Worm (Caenorhabditis elegans) whole organism, young adult: Measurements from ENCODE around the gene tbx-8.

Experiments used
- C17E4.6 ChIP-seq: fragments of 200-800 bp; sonication (Bioruptor generic); IDR thresholded peaks from 2 replicates; pipeline ENCODE4 v1.3.6; 2022; ENCODE audit warnings: missing genetic modification reagents, missing genetic modification characterization, missing compliant biosample characterization
- F49E8.2 ChIP-seq: sonication (generic microtip); optimal IDR thresholded peaks from 3 replicates; lab custom pipeline; 2017; ENCODE audit warnings: missing genetic modification characterization, mild to moderate bottlenecking, missing compliant biosample characterization, antibody characterized with exemption, moderate library complexity; ENCODE audit not compliant: insufficient read depth
- T26A5.8 ChIP-seq: sonication (generic microtip); optimal IDR thresholded peaks from 2 replicates; lab custom pipeline; 2016; ENCODE audit warnings: missing genetic modification characterization, missing compliant biosample characterization
- Y95B8A.8 ChIP-seq: fragments of 200-800 bp; sonication (Bioruptor generic); IDR thresholded peaks from 2 replicates; pipeline ENCODE4 v1.3.6; 2022; ENCODE audit warnings: missing genetic modification reagents, missing genetic modification characterization, missing compliant biosample characterization
- atf-7 ChIP-seq: sonication (generic microtip); optimal IDR thresholded peaks from 2 replicates; lab custom pipeline; 2017; ENCODE audit warnings: mild to moderate bottlenecking, missing genetic modification characterization, missing compliant biosample characterization
- attf-5 ChIP-seq: fragments of 200-800 bp; sonication (Bioruptor generic); optimal IDR thresholded peaks from 2 replicates; lab custom pipeline; 2018; ENCODE audit warnings: mild to moderate bottlenecking, missing genetic modification characterization, missing compliant biosample characterization
- attf-6 ChIP-seq: fragments of 200-800 bp; sonication (Bioruptor generic); IDR thresholded peaks from 2 replicates; pipeline ENCODE4 v1.3.6; 2022; ENCODE audit warnings: missing genetic modification reagents, missing genetic modification characterization, missing compliant biosample characterization
- ccch-3 ChIP-seq: fragments of 200-800 bp; sonication (Bioruptor generic); optimal IDR thresholded peaks from 2 replicates; lab custom pipeline; 2018; ENCODE audit warnings: mild to moderate bottlenecking, missing genetic modification characterization, missing compliant biosample characterization
- ceh-40 ChIP-seq: fragments of 200-800 bp; sonication (Bioruptor generic); IDR thresholded peaks from 2 replicates; pipeline ENCODE4 v1.3.6; 2022; ENCODE audit warnings: missing genetic modification characterization, missing compliant biosample characterization
- ceh-79 ChIP-seq: sonication (generic microtip); optimal IDR thresholded peaks from 2 replicates; lab custom pipeline; 2017; ENCODE audit warnings: mild to moderate bottlenecking, missing genetic modification characterization, missing compliant biosample characterization
- ceh-91 ChIP-seq: fragments of 200-800 bp; sonication (Bioruptor generic); IDR thresholded peaks from 2 replicates; pipeline ENCODE4 v1.3.6; 2022; ENCODE audit warnings: missing genetic modification reagents, missing genetic modification characterization, missing compliant biosample characterization
- die-1 ChIP-seq: sonication (generic microtip); optimal IDR thresholded peaks from 2 replicates; lab custom pipeline; 2016; ENCODE audit warnings: missing genotype, mild to moderate bottlenecking, missing genetic modification characterization, missing compliant biosample characterization
- dpl-1 ChIP-seq: fragments of 150-350 bp; optimal IDR thresholded peaks from 2 replicates; lab custom pipeline; 2014; ENCODE audit warnings: missing biosample characterization, missing genetic modification reagents, missing genetic modification characterization
- efl-1 ChIP-seq: fragments of 150-350 bp; optimal IDR thresholded peaks from 2 replicates; lab custom pipeline; 2014; ENCODE audit warnings: missing biosample characterization, missing genetic modification reagents, missing genetic modification characterization
- egl-44 ChIP-seq: fragments of 200-800 bp; sonication (Bioruptor generic); IDR thresholded peaks from 2 replicates; pipeline ENCODE4 v1.3.6; 2022; ENCODE audit warnings: missing genetic modification reagents, missing genetic modification characterization, missing compliant biosample characterization
- egrh-3 ChIP-seq: fragments of 200-800 bp; sonication (Bioruptor generic); IDR thresholded peaks from 2 replicates; pipeline ENCODE4 v1.3.6; 2022; ENCODE audit warnings: missing genetic modification reagents, missing genetic modification characterization, missing compliant biosample characterization
- fkh-3 ChIP-seq: sonication (generic microtip); optimal IDR thresholded peaks from 2 replicates; lab custom pipeline; 2016; ENCODE audit warnings: mild to moderate bottlenecking, missing genetic modification characterization, missing compliant biosample characterization
- gei-17 ChIP-seq: fragments of 200-800 bp; sonication (Bioruptor generic); optimal IDR thresholded peaks from 2 replicates; lab custom pipeline; 2018; ENCODE audit warnings: mild to moderate bottlenecking, missing genetic modification characterization, missing compliant biosample characterization
- him-1 ChIP-seq: sonication (generic microtip); optimal IDR thresholded peaks from 2 replicates; lab custom pipeline; 2016; ENCODE audit warnings: missing genotype, missing genetic modification reagents, missing genetic modification characterization, missing compliant biosample characterization
- hmg-1.2 ChIP-seq: fragments of 200-800 bp; sonication (Bioruptor generic); IDR thresholded peaks from 2 replicates; pipeline ENCODE4 v1.3.6; 2022; ENCODE audit warnings: missing genetic modification reagents, missing genetic modification characterization, missing compliant biosample characterization
- lag-1 ChIP-seq: fragments of 200-800 bp; sonication (Bioruptor generic); IDR thresholded peaks from 2 replicates; pipeline ENCODE4 v1.3.6; 2022; ENCODE audit warnings: missing genetic modification reagents, missing genetic modification characterization, missing compliant biosample characterization
- let-607 ChIP-seq, 2 experiments: fragments of 200-800 bp in 1 of 2; sonication (Bioruptor generic) in 1 of 2; sonication (generic microtip) in 1 of 2; optimal IDR thresholded peaks; 2 replicates each; lab custom pipeline; 2016 to 2018; ENCODE audit warnings: mild to moderate bottlenecking in 2 of 2, missing compliant biosample characterization in 2 of 2, missing genetic modification characterization in 2 of 2, moderate library complexity in 2 of 2, missing genotype in 1 of 2
- lin-26 ChIP-seq: fragments of 200-800 bp; sonication (Bioruptor generic); IDR thresholded peaks from 2 replicates; pipeline ENCODE4 v1.3.6; 2022; ENCODE audit warnings: missing genetic modification reagents, missing genetic modification characterization, missing compliant biosample characterization
- lin-35 ChIP-seq, 3 experiments: fragments of 150-350 bp in 2 of 3; sonication (generic microtip) in 1 of 3; optimal IDR thresholded peaks; 2 replicates each; lab custom pipeline; 2014 to 2018; ENCODE audit warnings: missing biosample characterization in 3 of 3, missing genetic modification characterization in 3 of 3, missing genetic modification reagents in 3 of 3
- lin-40 ChIP-seq: sonication (generic microtip); optimal IDR thresholded peaks from 2 replicates; lab custom pipeline; 2016; ENCODE audit warnings: missing genetic modification characterization, mild to moderate bottlenecking, missing compliant biosample characterization, missing genotype, missing genetic modification reagents
- lin-54 ChIP-seq: fragments of 200-800 bp; sonication (Bioruptor generic); optimal IDR thresholded peaks from 2 replicates; lab custom pipeline; 2018; ENCODE audit warnings: mild to moderate bottlenecking, missing genetic modification characterization, missing compliant biosample characterization
- lir-1 ChIP-seq: fragments of 200-800 bp; sonication (Bioruptor generic); conservative IDR thresholded peaks from 2 replicates; pipeline ENCODE4 v1.3.6; 2022; ENCODE audit warnings: missing genetic modification reagents, missing genetic modification characterization, missing compliant biosample characterization
- madf-10 ChIP-seq: sonication (generic microtip); optimal IDR thresholded peaks from 2 replicates; lab custom pipeline; 2016; ENCODE audit warnings: mild to moderate bottlenecking, missing genetic modification characterization, missing compliant biosample characterization
- madf-6 ChIP-seq: fragments of 200-800 bp; sonication (Bioruptor generic); IDR thresholded peaks from 2 replicates; pipeline ENCODE4 v1.3.6; 2022; ENCODE audit warnings: missing genetic modification reagents, missing genetic modification characterization, missing compliant biosample characterization
- mes-4 ChIP-seq: sonication (generic microtip); optimal IDR thresholded peaks from 2 replicates; lab custom pipeline; 2016; ENCODE audit warnings: missing genotype, missing genetic modification characterization, missing compliant biosample characterization
- nfyb-1 ChIP-seq: fragments of 200-800 bp; sonication (Bioruptor generic); IDR thresholded peaks from 2 replicates; pipeline ENCODE4 v1.3.6; 2022; ENCODE audit warnings: missing genetic modification reagents, missing genetic modification characterization, missing compliant biosample characterization
- rcor-1 ChIP-seq: fragments of 200-800 bp; sonication (Bioruptor generic); IDR thresholded peaks from 2 replicates; pipeline ENCODE4 v1.3.6; 2022; ENCODE audit warnings: missing genetic modification reagents, missing genetic modification characterization, missing compliant biosample characterization
- sdz-38 ChIP-seq: sonication (generic microtip); optimal IDR thresholded peaks from 2 replicates; lab custom pipeline; 2016; ENCODE audit warnings: missing genotype, missing genetic modification characterization, missing compliant biosample characterization
- sea-2 ChIP-seq: fragments of 200-800 bp; sonication (Bioruptor generic); IDR thresholded peaks from 2 replicates; pipeline ENCODE4 v1.3.6; 2022; ENCODE audit warnings: missing genetic modification characterization, missing compliant biosample characterization
- snpc-1.3 ChIP-seq: sonication (generic microtip); optimal IDR thresholded peaks from 2 replicates; lab custom pipeline; 2017; ENCODE audit warnings: missing genetic modification characterization, mild to moderate bottlenecking, missing compliant biosample characterization, antibody characterized with exemption, moderate library complexity, missing genotype, missing genetic modification reagents; ENCODE audit not compliant: insufficient read depth
- snpc-3.4 ChIP-seq: sonication (generic microtip); optimal IDR thresholded peaks from 2 replicates; lab custom pipeline; 2017; ENCODE audit warnings: missing genetic modification characterization, mild to moderate bottlenecking, missing compliant biosample characterization, antibody characterized with exemption, moderate library complexity, missing genotype, missing genetic modification reagents
- snpc-4 ChIP-seq, 5 experiments: fragments of 150-350 bp in 1 of 5; sonication (generic microtip) in 4 of 5; optimal IDR thresholded peaks; 2 replicates each; lab custom pipeline; 2014 to 2018; ENCODE audit warnings: missing genetic modification characterization in 5 of 5, missing biosample characterization in 3 of 5, antibody characterized with exemption in 2 of 5, mild to moderate bottlenecking in 2 of 5, missing compliant biosample characterization in 2 of 5, missing genotype in 2 of 5, moderate library complexity in 2 of 5, missing genetic modification reagents in 1 of 5
- tbx-9 ChIP-seq: sonication (generic microtip); optimal IDR thresholded peaks from 2 replicates; lab custom pipeline; 2016; ENCODE audit warnings: borderline replicate concordance, missing genetic modification characterization, inconsistent platforms, missing compliant biosample characterization
- tlf-1 ChIP-seq: fragments of 200-800 bp; sonication (Bioruptor generic); optimal IDR thresholded peaks from 2 replicates; lab custom pipeline; 2018; ENCODE audit warnings: mild to moderate bottlenecking, missing genetic modification characterization, missing compliant biosample characterization
- ztf-28 ChIP-seq: fragments of 200-800 bp; sonication (Bioruptor generic); IDR thresholded peaks from 2 replicates; pipeline ENCODE4 v1.3.6; 2022; ENCODE audit warnings: missing genetic modification reagents, missing genetic modification characterization, missing compliant biosample characterization
- ztf-3 ChIP-seq: fragments of 200-800 bp; sonication (Bioruptor generic); optimal IDR thresholded peaks from 2 replicates; lab custom pipeline; 2018; ENCODE audit warnings: mild to moderate bottlenecking, missing genetic modification characterization, missing compliant biosample characterization
- ztf-6 ChIP-seq: fragments of 200-800 bp; sonication (Bioruptor generic); IDR thresholded peaks from 2 replicates; pipeline ENCODE4 v1.3.6; 2022; ENCODE audit warnings: missing genetic modification reagents, missing genetic modification characterization, missing compliant biosample characterization

Gene tbx-8

ce11 chrIII:10357598-10358186 lies 10.5 kb downstream of the tbx-8 start, which contains the start of gene umps-1 (continued):
- TF ChIP-seq lin-54 (GFP tag; lab: Kevin White, UChicago) = peak; percentile 95
- no peak for TF ChIP-seq atf-7 (tag; lab: Kevin White, UChicago)
- no peak for TF ChIP-seq die-1 (tag; lab: Kevin White, UChicago)
- no peak for TF ChIP-seq lir-1 (GFP tag; lab: Robert Waterston, UW)
- peak; percentile 38 for TF ChIP-seq lin-40 (tag; lab: Kevin White, UChicago)
- TF ChIP-seq egrh-3 (GFP tag; lab: Robert Waterston, UW) = no peak
- no peak for TF ChIP-seq C17E4.6
- no peak for TF ChIP-seq snpc-4 (GFP tag; optimal IDR thresholded peaks at IDR 0.05; lab: Kevin White, UChicago)
- peak in 1 of 4 experiments; percentile 28 for TF ChIP-seq snpc-4 (tag; optimal IDR thresholded peaks at IDR 0.05; lab: Kevin White, UChicago)
- peak; percentile 24 for TF ChIP-seq attf-5 (GFP tag; lab: Kevin White, UChicago)
- peak in 2 of 3 experiments; percentile 10 to 93 for TF ChIP-seq lin-35 (GFP tag; optimal IDR thresholded peaks at IDR 0.05; lab: Kevin White, UChicago)
- TF ChIP-seq efl-1 (GFP tag; lab: Kevin White, UChicago) = peak; percentile 83
- TF ChIP-seq madf-6 (GFP tag; lab: Robert Waterston, UW) = peak; percentile 65
- no peak for TF ChIP-seq attf-6 (GFP tag; lab: Robert Waterston, UW)
- TF ChIP-seq nfyb-1 (GFP tag; lab: Robert Waterston, UW) = no peak
- TF ChIP-seq ztf-28 (GFP tag; lab: Robert Waterston, UW) = no peak
- no peak for TF ChIP-seq him-1 (tag; lab: Kevin White, UChicago)
- TF ChIP-seq sea-2 (GFP tag; lab: Robert Waterston, UW) = no peak
- peak; percentile 23 for TF ChIP-seq tlf-1 (GFP tag; lab: Kevin White, UChicago)
- TF ChIP-seq egl-44 (GFP tag; lab: Robert Waterston, UW) = no peak
- peak; percentile 99 for TF ChIP-seq hmg-1.2 (GFP tag; lab: Robert Waterston, UW)
- no peak for TF ChIP-seq ccch-3 (GFP tag; lab: Kevin White, UChicago)
- peak; percentile 47 for TF ChIP-seq F49E8.2 (tag; lab: Kevin White, UChicago)
- TF ChIP-seq snpc-3.4 (tag; lab: Kevin White, UChicago) = no peak
- peak; percentile 70 for TF ChIP-seq dpl-1 (GFP tag; lab: Kevin White, UChicago)
- TF ChIP-seq ztf-6 (GFP tag; lab: Robert Waterston, UW) = no peak
- no peak for TF ChIP-seq lin-26 (GFP tag; lab: Robert Waterston, UW)
- TF ChIP-seq ceh-91 (GFP tag; lab: Robert Waterston, UW) = no peak
- TF ChIP-seq snpc-1.3 (tag; lab: Kevin White, UChicago) = peak; percentile 35
- TF ChIP-seq tbx-9 = no peak
- TF ChIP-seq ceh-40 = no peak
- TF ChIP-seq Y95B8A.8 (GFP tag; lab: Robert Waterston, UW) = no peak
- TF ChIP-seq sdz-38 (tag; lab: Kevin White, UChicago) = no peak
- TF ChIP-seq gei-17 (GFP tag; lab: Kevin White, UChicago) = no peak
- no peak for TF ChIP-seq madf-10 (tag; lab: Kevin White, UChicago)
- no peak for TF ChIP-seq ztf-3 (GFP tag; lab: Kevin White, UChicago)
- TF ChIP-seq T26A5.8 = no peak
- no peak for TF ChIP-seq lag-1 (GFP tag; lab: Robert Waterston, UW)
- no peak for TF ChIP-seq rcor-1 (GFP tag; lab: Robert Waterston, UW)
- no peak for TF ChIP-seq fkh-3 (tag; lab: Kevin White, UChicago)
- TF ChIP-seq let-607 (tag; optimal IDR thresholded peaks at IDR 0.05; lab: Kevin White, UChicago) = peak in 1 of 2 experiments; percentile 18
- TF ChIP-seq ceh-79 (tag; lab: Kevin White, UChicago) = no peak
- TF ChIP-seq mes-4 (tag; lab: Kevin White, UChicago) = no peak
- TF ChIP-seq, all 124 proteins: peak for 20
